Fruit fly (Drosophila melanogaster): ENCODE measurements around the gene Mkp.
A peak's percentile ranks its signal among the peaks of the same experiment; 100 is the strongest.

Mkp gene

DNA sequence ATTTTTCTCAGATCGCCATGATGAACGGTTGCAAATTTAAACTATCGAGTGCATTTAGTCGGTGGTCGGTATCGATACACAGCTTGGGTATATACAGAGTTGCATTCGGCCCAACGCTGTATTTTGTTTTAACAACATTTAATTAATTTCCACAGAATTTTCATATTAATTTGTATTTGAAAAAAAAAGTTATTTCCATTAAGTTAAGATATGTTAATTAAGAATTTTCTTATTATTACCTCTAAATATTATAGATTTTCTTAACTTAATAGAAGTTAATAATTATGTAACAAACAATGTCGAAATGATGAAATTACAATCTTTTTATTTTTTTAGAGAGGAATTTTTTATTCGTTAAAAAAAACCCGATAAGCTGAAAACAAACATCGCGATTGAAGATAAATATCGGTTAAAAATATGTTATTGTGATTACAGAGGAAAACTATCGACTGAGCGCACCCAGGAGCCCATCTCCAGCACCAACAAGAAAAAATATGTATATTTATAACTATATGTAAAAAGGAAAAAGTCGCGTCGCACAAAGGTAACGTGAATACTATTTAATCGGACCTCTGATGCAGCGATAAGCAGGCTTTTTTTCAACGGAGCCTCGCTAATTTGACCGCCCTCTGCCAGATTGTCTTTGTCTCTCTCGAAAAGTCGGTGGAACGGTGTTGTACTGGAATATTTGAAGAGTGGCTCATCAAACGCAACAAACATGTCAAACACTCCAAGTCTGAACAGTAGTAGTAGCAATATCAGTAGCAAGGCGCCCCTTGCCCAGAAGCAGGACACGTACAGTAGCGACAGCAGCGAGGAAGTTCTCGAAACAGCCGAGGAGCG is 15.6 kb upstream of the Mkp start, which contains the start of the genes rno and mri (continued):
- TF ChIP-seq Lhr (GFP tag; optimal IDR thresholded peaks at IDR 0.05) (peak; percentile 66), p53 (GFP tag; optimal IDR thresholded peaks at IDR 0.05) (no peak), onecut (GFP tag; IDR thresholded peaks at IDR 0.05) (peak; percentile 28), CG14710 (tag; optimal IDR thresholded peaks at IDR 0.05) (peak; percentile 93), lola (GFP tag; optimal IDR thresholded peaks at IDR 0.05) (peak in 1 of 3 experiments; percentile 83), fd96Cb (tag; optimal IDR thresholded peaks at IDR 0.05) (peak; percentile 79), hkb (optimal IDR thresholded peaks at IDR 0.05) (no peak), hkb (GFP tag; IDR thresholded peaks at IDR 0.05) (peak; percentile 66), zfh1 (GFP tag; IDR thresholded peaks at IDR 0.05) (peak; percentile 71; the same call in 2 of the 3 replicates), Doc3 (GFP tag; IDR thresholded peaks at IDR 0.05; ENCODE audit: partially characterized antibody) (peak; percentile 91), grau (tag; optimal IDR thresholded peaks at IDR 0.05) (peak; percentile 77), zf30C (GFP tag; optimal IDR thresholded peaks at IDR 0.05) (no peak), Opbp (GFP tag; IDR thresholded peaks at IDR 0.05; ENCODE audit: partially characterized antibody) (peak; percentile 91), hth (optimal IDR thresholded peaks at IDR 0.05) (no peak), her (GFP tag; optimal IDR thresholded peaks at IDR 0.05) (no peak), cas (GFP tag; IDR thresholded peaks at IDR 0.05) (no peak), sd (tag; optimal IDR thresholded peaks at IDR 0.05) (peak; percentile 30), CG6854 (GFP tag; optimal IDR thresholded peaks at IDR 0.05) (no peak), CG13287 (GFP tag; IDR thresholded peaks at IDR 0.05; ENCODE audit: partially characterized antibody) (peak; percentile 92), CG13123 (GFP tag; optimal IDR thresholded peaks at IDR 0.05) (peak; percentile 51), sima (GFP tag; optimal IDR thresholded peaks at IDR 0.05) (no peak), Hr3 (GFP tag; optimal IDR thresholded peaks at IDR 0.05) (peak; percentile 80), dysf (GFP tag; IDR thresholded peaks at IDR 0.05) (peak; percentile 81), ATbp (GFP tag; optimal IDR thresholded peaks at IDR 0.05) (peak; percentile 7), CG9215 (GFP tag; IDR thresholded peaks at IDR 0.05) (peak; percentile 73), stwl (tag; optimal IDR thresholded peaks at IDR 0.05) (peak; percentile 63), odd (GFP tag; optimal IDR thresholded peaks at IDR 0.05) (peak; percentile 21), CG6813 (GFP tag; optimal IDR thresholded peaks at IDR 0.05) (peak; percentile 14), CG14441 (GFP tag; IDR thresholded peaks at IDR 0.05) (peak; percentile 78), CG13775 (GFP tag; optimal IDR thresholded peaks at IDR 0.05) (peak; percentile 87), CG12299 (tag; optimal IDR thresholded peaks at IDR 0.05) (peak; percentile 68), psq (GFP tag; optimal IDR thresholded peaks at IDR 0.05) (no peak), CG2889 (GFP tag; IDR thresholded peaks at IDR 0.05) (no peak), Atf6 (GFP tag; IDR thresholded peaks at IDR 0.05) (peak; percentile 67; the same call in 1 of the 2 replicates), CG10209 (GFP tag; optimal IDR thresholded peaks at IDR 0.05) (peak; percentile 40), wek (GFP tag; optimal IDR thresholded peaks at IDR 0.05) (no peak), CG2129 (GFP tag; IDR thresholded peaks at IDR 0.05; ENCODE audit: partially characterized antibody) (peak; percentile 82), sens (GFP tag) (peak; percentile 63), CG8290 (GFP tag; optimal IDR thresholded peaks at IDR 0.05) (peak; percentile 16), CG8290 (tag; optimal IDR thresholded peaks at IDR 0.05) (peak in 1 of 2 experiments; percentile 3), tup (GFP tag; optimal IDR thresholded peaks at IDR 0.05) (no peak), CG17359 (tag; optimal IDR thresholded peaks at IDR 0.05) (peak; percentile 72), run (tag; optimal IDR thresholded peaks at IDR 0.05) (peak; percentile 37), Mrtf (GFP tag; IDR thresholded peaks at IDR 0.05) (0 out of 3 replicates have a peak, but pooled peaks have one; percentile 42), CG31441 (GFP tag; IDR thresholded peaks at IDR 0.05) (peak; percentile 82), Ptx1 (GFP tag; IDR thresholded peaks at IDR 0.05) (peak; percentile 81), CG9609 (GFP tag; optimal IDR thresholded peaks at IDR 0.05) (no peak), CG17829 (tag; optimal IDR thresholded peaks at IDR 0.05) (peak; percentile 81), CG5245 (GFP tag; optimal IDR thresholded peaks at IDR 0.05) (peak; percentile 39)

Measured in whole organism, embryonic.